Fruit fly (Drosophila melanogaster) whole organism, embryonic: ENCODE results near the gene Pino.

Experiments
- Asciz ChIP-seq: fragments of 200-800 bp; sonication (Bioruptor generic); optimal IDR thresholded peaks from 2 replicates; lab custom pipeline; 2017; ENCODE audit warnings: missing biosample characterization, mild to moderate bottlenecking, missing genetic modification characterization, missing genetic modification reagents
- Awh ChIP-seq: fragments of 200-800 bp; sonication (Bioruptor generic); IDR thresholded peaks from 2 replicates; pipeline ENCODE4, ENCODE4 v1.3.6; 2022; ENCODE audit warnings: missing biosample characterization, missing genetic modification characterization
- CG10147 ChIP-seq: fragments of 200-800 bp; sonication (Bioruptor generic); optimal IDR thresholded peaks from 2 replicates; lab custom pipeline; 2019; ENCODE audit warnings: missing biosample characterization, mild to moderate bottlenecking, missing genetic modification characterization, moderate library complexity
- CG10366 ChIP-seq: fragments of 200-800 bp; sonication (Bioruptor generic); IDR thresholded peaks from 2 replicates; pipeline ENCODE4 v1.3.6; 2022; ENCODE audit warnings: missing biosample characterization, missing genetic modification characterization
- CG11093 ChIP-seq: fragments of 200-800 bp; sonication (Bioruptor generic); IDR thresholded peaks from 3 replicates; pipeline ENCODE4 v1.3.6; 2022; ENCODE audit warnings: missing biosample characterization, missing genetic modification characterization
- CG11456 ChIP-seq: fragments of 200-800 bp; sonication (Bioruptor generic); IDR thresholded peaks from 3 replicates; pipeline ENCODE4 v1.3.6; 2022; ENCODE audit warnings: missing biosample characterization, missing genetic modification characterization
- CG12659 ChIP-seq: fragments of 200-800 bp; sonication (Bioruptor generic); optimal IDR thresholded peaks from 3 replicates; lab custom pipeline; 2017; ENCODE audit warnings: mild to moderate bottlenecking, missing biosample characterization, missing genetic modification reagents, missing genetic modification characterization
- CG14050 ChIP-seq: fragments of 200-800 bp; sonication (Bioruptor generic); IDR thresholded peaks from 3 replicates; pipeline ENCODE4 v1.3.6; 2022; ENCODE audit warnings: missing biosample characterization, missing genetic modification characterization
- CG14441 ChIP-seq: fragments of 200-800 bp; sonication (Bioruptor generic); IDR thresholded peaks from 2 replicates; pipeline ENCODE4 v1.3.6; 2022; ENCODE audit warnings: missing biosample characterization, missing genetic modification characterization
- CG17328 ChIP-seq: fragments of 200-800 bp; sonication (Bioruptor generic); IDR thresholded peaks from 2 replicates; pipeline ENCODE4 v1.3.6; 2022; ENCODE audit warnings: missing biosample characterization, missing genetic modification characterization
- CG1832 ChIP-seq: fragments of 200-800 bp; sonication (Bioruptor generic); optimal IDR thresholded peaks from 2 replicates; lab custom pipeline; 2017; ENCODE audit warnings: missing biosample characterization, mild to moderate bottlenecking, missing genetic modification characterization, inconsistent platforms
- CG31441 ChIP-seq: fragments of 200-800 bp; sonication (Bioruptor generic); IDR thresholded peaks from 2 replicates; pipeline ENCODE4 v1.3.6; 2022; ENCODE audit warnings: missing biosample characterization, missing genetic modification characterization
- CG3726 ChIP-seq: fragments of 200-800 bp; sonication (Bioruptor generic); IDR thresholded peaks from 3 replicates; pipeline ENCODE4, ENCODE4 v1.3.6; 2022; ENCODE audit warnings: missing biosample characterization, missing genetic modification characterization
- CG42726 ChIP-seq: fragments of 200-800 bp; sonication (Bioruptor generic); IDR thresholded peaks from 2 replicates; pipeline ENCODE4 v1.3.6; 2022; ENCODE audit warnings: missing biosample characterization, missing genetic modification characterization; ENCODE audit not compliant: partially characterized antibody
- CG7963 ChIP-seq: fragments of 200-800 bp; sonication (Bioruptor generic); IDR thresholded peaks from 3 replicates; pipeline ENCODE4 v1.3.6; 2022; ENCODE audit warnings: missing biosample characterization, missing genetic modification characterization; ENCODE audit not compliant: partially characterized antibody
- CG8478 ChIP-seq: fragments of >200 bp; optimal IDR thresholded peaks from 2 replicates; lab custom pipeline; 2018
- Deaf1 ChIP-seq: fragments of 200-800 bp; optimal IDR thresholded peaks from 3 replicates; lab custom pipeline; 2019; ENCODE audit warnings: missing biosample characterization, mild to moderate bottlenecking, missing genetic modification characterization, moderate library complexity
- Eip74EF ChIP-seq, 2 experiments: fragments of 200-800 bp in 1 of 2; fragments of >200 bp in 1 of 2; sonication (Bioruptor generic) in 1 of 2; optimal IDR thresholded peaks; 2 replicates each; lab custom pipeline; 2017 to 2019; ENCODE audit warnings: missing biosample characterization in 2 of 2, missing genetic modification characterization in 2 of 2, mild to moderate bottlenecking in 1 of 2, moderate library complexity in 1 of 2
- Fer1 ChIP-seq: fragments of 200-800 bp; sonication (Bioruptor generic); optimal IDR thresholded peaks from 2 replicates; lab custom pipeline; 2017; ENCODE audit warnings: missing biosample characterization, mild to moderate bottlenecking, missing genetic modification characterization
- HHEX ChIP-seq: fragments of 200-800 bp; sonication (Bioruptor generic); optimal IDR thresholded peaks from 3 replicates; lab custom pipeline; 2017; ENCODE audit warnings: missing biosample characterization, mild to moderate bottlenecking, missing genetic modification characterization, missing genetic modification reagents
- Hmr ChIP-seq: fragments of 200-800 bp; sonication (Bioruptor generic); optimal IDR thresholded peaks from 3 replicates; lab custom pipeline; 2017; ENCODE audit warnings: mild to moderate bottlenecking, missing biosample characterization, missing genetic modification reagents, missing genetic modification characterization
- MBD-R2 ChIP-seq: fragments of 200-800 bp; sonication (Bioruptor generic); IDR thresholded peaks from 2 replicates; pipeline ENCODE4 v1.3.6; 2022; ENCODE audit warnings: missing biosample characterization, missing genetic modification characterization
- MTF-1 ChIP-seq: fragments of 200-800 bp; sonication (Bioruptor generic); optimal IDR thresholded peaks from 2 replicates; lab custom pipeline; 2018; ENCODE audit warnings: missing biosample characterization, mild to moderate bottlenecking, missing genetic modification characterization, borderline replicate concordance
- Nf-YB ChIP-seq: fragments of 200-800 bp; sonication (Bioruptor generic); optimal IDR thresholded peaks from 3 replicates; lab custom pipeline; 2019; ENCODE audit warnings: missing biosample characterization, mild to moderate bottlenecking, missing genetic modification characterization, moderate library complexity
- Ravus ChIP-seq: fragments of 200-800 bp; sonication (Bioruptor generic); IDR thresholded peaks from 2 replicates; pipeline ENCODE4 v1.3.6; 2022; ENCODE audit warnings: missing biosample characterization, missing genetic modification characterization
- Sox102F ChIP-seq: fragments of 200-800 bp; sonication (Bioruptor generic); optimal IDR thresholded peaks from 2 replicates; lab custom pipeline; 2018; ENCODE audit warnings: missing biosample characterization, mild to moderate bottlenecking, missing genetic modification characterization, moderate library complexity
- TFAM ChIP-seq: fragments of 200-800 bp; sonication (Bioruptor generic); optimal IDR thresholded peaks from 2 replicates; lab custom pipeline; 2017; ENCODE audit warnings: missing biosample characterization, missing genetic modification characterization, inconsistent platforms
- Vsx1 ChIP-seq: fragments of 200-800 bp; sonication (Bioruptor generic); optimal IDR thresholded peaks from 2 replicates; lab custom pipeline; 2017; ENCODE audit warnings: missing biosample characterization, mild to moderate bottlenecking, missing genetic modification characterization, missing genetic modification reagents
- ab ChIP-seq: fragments of 200-800 bp; sonication (Bioruptor generic); optimal IDR thresholded peaks from 2 replicates; lab custom pipeline; 2016; ENCODE audit warnings: missing biosample characterization, missing genetic modification characterization
- btn ChIP-seq: fragments of 200-800 bp; sonication (Bioruptor generic); optimal IDR thresholded peaks from 2 replicates; lab custom pipeline; 2016; ENCODE audit warnings: missing biosample characterization, missing genetic modification characterization
- caup ChIP-seq: fragments of 200-800 bp; sonication (Bioruptor generic); optimal IDR thresholded peaks from 3 replicates; lab custom pipeline; 2017; ENCODE audit warnings: missing biosample characterization, mild to moderate bottlenecking, missing genetic modification characterization, moderate library complexity; ENCODE audit not compliant: severe bottlenecking
- cg ChIP-seq: fragments of 200-800 bp; sonication (Bioruptor generic); optimal IDR thresholded peaks from 3 replicates; lab custom pipeline; 2019; ENCODE audit warnings: missing biosample characterization, mild to moderate bottlenecking, missing genetic modification characterization, moderate library complexity
- crc ChIP-seq: fragments of 200-800 bp; sonication (Bioruptor generic); optimal IDR thresholded peaks from 2 replicates; lab custom pipeline; 2016; ENCODE audit warnings: missing biosample characterization, missing genetic modification characterization
- ewg ChIP-seq: fragments of 200-800 bp; sonication (Bioruptor generic); optimal IDR thresholded peaks from 3 replicates; lab custom pipeline; 2017; ENCODE audit warnings: mild to moderate bottlenecking, missing biosample characterization, missing genetic modification reagents, missing genetic modification characterization
- fd64A ChIP-seq: fragments of 200-800 bp; sonication (Bioruptor generic); optimal IDR thresholded peaks from 3 replicates; lab custom pipeline; 2018; ENCODE audit warnings: missing biosample characterization, mild to moderate bottlenecking, missing genetic modification characterization
- fu2 ChIP-seq: fragments of 200-800 bp; sonication (Bioruptor generic); optimal IDR thresholded peaks from 2 replicates; lab custom pipeline; 2016; ENCODE audit warnings: missing biosample characterization, missing genetic modification characterization
- gce ChIP-seq: fragments of 200-800 bp; sonication (Bioruptor generic); IDR thresholded peaks from 3 replicates; pipeline ENCODE4 v1.3.6; 2022; ENCODE audit warnings: missing biosample characterization, missing genetic modification characterization
- grn ChIP-seq: fragments of 200-800 bp; sonication (Bioruptor generic); optimal IDR thresholded peaks from 3 replicates; lab custom pipeline; 2017; ENCODE audit warnings: missing biosample characterization, missing genetic modification characterization
- hb ChIP-seq: fragments of 200-800 bp; sonication (Bioruptor generic); IDR thresholded peaks from 3 replicates; pipeline ENCODE4 v1.3.6; 2022; ENCODE audit warnings: missing biosample characterization, missing genetic modification characterization; ENCODE audit not compliant: partially characterized antibody
- hkb ChIP-seq, 2 experiments: fragments of 200-800 bp in 1 of 2; fragments of >200 bp in 1 of 2; sonication (Bioruptor generic) in 1 of 2; IDR thresholded peaks in 1 of 2; optimal IDR thresholded peaks in 1 of 2; 2 replicates each; pipeline versions ENCODE4 v1.3.6 to Lab custom; 2017 to 2022; ENCODE audit warnings: missing biosample characterization in 1 of 2, missing genetic modification characterization in 1 of 2
- hth ChIP-seq: fragments of >200 bp; optimal IDR thresholded peaks from 2 replicates; lab custom pipeline; 2017; ENCODE audit warnings: inconsistent platforms
- jigr1 ChIP-seq: fragments of 200-800 bp; sonication (Bioruptor generic); IDR thresholded peaks from 3 replicates; pipeline ENCODE4 v1.3.6; 2022; ENCODE audit warnings: missing biosample characterization, missing genetic modification characterization
- kah ChIP-seq: fragments of 200-800 bp; sonication (Bioruptor generic); optimal IDR thresholded peaks from 2 replicates; lab custom pipeline; 2018; ENCODE audit warnings: missing biosample characterization, mild to moderate bottlenecking, missing genetic modification characterization
- sd ChIP-seq: fragments of 200-800 bp; sonication (Bioruptor generic); optimal IDR thresholded peaks from 3 replicates; lab custom pipeline; 2018; ENCODE audit warnings: missing biosample characterization, mild to moderate bottlenecking, missing genetic modification characterization, moderate library complexity
- sens ChIP-seq: fragments of 200-800 bp; sonication (Bioruptor generic); peaks from one replicate; lab custom pipeline; 2016; ENCODE audit warnings: missing biosample characterization, missing genetic modification characterization
- sisA ChIP-seq: fragments of 200-800 bp; sonication (Bioruptor generic); IDR thresholded peaks from 2 replicates; pipeline ENCODE4 v1.3.6; 2022; ENCODE audit warnings: missing biosample characterization, missing genetic modification characterization
- slou ChIP-seq: fragments of 200-800 bp; sonication (Bioruptor generic); optimal IDR thresholded peaks from 3 replicates; lab custom pipeline; 2016; ENCODE audit warnings: missing biosample characterization, missing genetic modification characterization
- tna ChIP-seq: fragments of 200-800 bp; sonication (Bioruptor generic); IDR thresholded peaks from 2 replicates; pipeline ENCODE4 v1.3.6; 2022; ENCODE audit warnings: missing biosample characterization, missing genetic modification characterization; ENCODE audit not compliant: partially characterized antibody
- tup ChIP-seq: fragments of 200-800 bp; sonication (Bioruptor generic); optimal IDR thresholded peaks from 2 replicates; lab custom pipeline; 2016; ENCODE audit warnings: missing biosample characterization, mild to moderate bottlenecking, missing genetic modification characterization, moderate library complexity
- unpg ChIP-seq: fragments of 200-800 bp; sonication (Bioruptor generic); optimal IDR thresholded peaks from 3 replicates; lab custom pipeline; 2018; ENCODE audit warnings: missing biosample characterization, mild to moderate bottlenecking, missing genetic modification characterization, moderate library complexity

The Pino gene

DNA sequence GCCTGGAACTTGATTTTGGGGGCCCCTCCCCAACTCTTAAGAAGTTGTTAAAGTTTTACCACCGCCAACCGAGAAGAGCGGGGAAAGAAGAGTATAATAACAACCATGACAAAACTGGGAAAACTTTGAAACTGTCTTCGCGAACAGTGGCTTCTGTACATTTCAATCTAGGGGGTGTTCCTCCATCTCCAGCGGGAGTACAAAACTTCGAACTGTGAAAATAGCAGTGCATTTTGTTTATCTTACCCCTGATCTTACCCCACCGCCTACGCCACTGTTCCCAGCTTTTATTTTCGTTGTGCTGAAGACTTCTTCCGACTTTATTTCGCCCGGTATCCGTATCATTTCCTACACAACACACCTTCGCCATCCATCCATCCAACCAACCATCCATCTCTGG is 57.8 kb downstream of the Pino start (continued):
- no peak for TF ChIP-seq crc (GFP tag; lab: Kevin White, UChicago)
- no peak for TF ChIP-seq Deaf1
- TF ChIP-seq cg = no peak
- no peak for TF ChIP-seq sd
- TF ChIP-seq Ravus = no peak
- TF ChIP-seq CG10147 = no peak
- no peak for TF ChIP-seq grn (GFP tag; lab: Kevin White, UChicago)
- peak; percentile 72 for TF ChIP-seq sens (GFP tag; lab: Kevin White, UChicago)
- no peak for TF ChIP-seq CG8478 (lab: Kevin White, UChicago)
- 0 out of 2 replicates have a peak, but pooled peaks have one; percentile 18 for TF ChIP-seq CG17328 (GFP tag; lab: Robert Waterston, UW)
- no peak for TF ChIP-seq MBD-R2 (GFP tag; lab: Robert Waterston, UW)
- no peak for TF ChIP-seq CG31441 (GFP tag; lab: Robert Waterston, UW)
- TF ChIP-seq caup (GFP tag; lab: Kevin White, UChicago) = peak; percentile 7
- no peak for TF ChIP-seq CG3726
- TF ChIP-seq CG7963 = no peak
- no peak for TF ChIP-seq TFAM (GFP tag; lab: Kevin White, UChicago)
- no peak for TF ChIP-seq CG14441 (GFP tag; lab: Robert Waterston, UW)
- no peak for TF ChIP-seq slou (GFP tag; lab: Kevin White, UChicago)
- no peak for TF ChIP-seq btn
- TF ChIP-seq Hmr = peak; percentile 48
- TF ChIP-seq CG12659 (GFP tag; lab: Kevin White, UChicago) = no peak
- no peak for TF ChIP-seq CG1832
- TF ChIP-seq Awh (GFP tag; lab: Robert Waterston, UW) = no peak
- no peak for TF ChIP-seq Sox102F (GFP tag; lab: Kevin White, UChicago)
- TF ChIP-seq hb (GFP tag; lab: Robert Waterston, UW) = no peak
- TF ChIP-seq ewg (GFP tag; lab: Kevin White, UChicago) = no peak
- no peak for TF ChIP-seq Asciz (GFP tag; lab: Kevin White, UChicago)
- no peak for TF ChIP-seq jigr1 (GFP tag; lab: Robert Waterston, UW)
- peak; percentile 49 for TF ChIP-seq CG10366 (GFP tag; lab: Robert Waterston, UW)
- TF ChIP-seq CG11093 (GFP tag; lab: Robert Waterston, UW) = peak; percentile 36; the same call in 1 of the 3 replicates
- TF ChIP-seq sisA (GFP tag; lab: Robert Waterston, UW) = peak; percentile 20; the same call in 1 of the 2 replicates
- no peak for TF ChIP-seq tna (GFP tag; lab: Robert Waterston, UW)
- TF ChIP-seq fu2 (GFP tag; lab: Kevin White, UChicago) = no peak
- no peak for TF ChIP-seq MTF-1 (GFP tag; lab: Kevin White, UChicago)
- TF ChIP-seq hth (lab: Kevin White, UChicago) = no peak
- no peak for TF ChIP-seq tup (GFP tag; lab: Kevin White, UChicago)
- TF ChIP-seq CG11456 (GFP tag; lab: Robert Waterston, UW) = peak; percentile 72; the same call in 1 of the 3 replicates
- TF ChIP-seq CG42726 = no peak
- no peak for TF ChIP-seq HHEX (GFP tag; lab: Kevin White, UChicago)
- no peak for TF ChIP-seq fd64A (GFP tag; lab: Kevin White, UChicago)
- no peak for TF ChIP-seq Fer1 (GFP tag; lab: Kevin White, UChicago)
- TF ChIP-seq Nf-YB = no peak
- TF ChIP-seq gce (GFP tag; lab: Robert Waterston, UW) = 0 out of 3 replicates have a peak, but pooled peaks have one; percentile 20
- no peak for TF ChIP-seq Vsx1 (GFP tag; lab: Kevin White, UChicago)
- TF ChIP-seq CG14050 (GFP tag; lab: Robert Waterston, UW) = no peak
- no peak for TF ChIP-seq ab (GFP tag; lab: Kevin White, UChicago)
- no peak for TF ChIP-seq kah
- no peak for TF ChIP-seq Eip74EF (GFP tag; optimal IDR thresholded peaks at IDR 0.05; lab: Kevin White, UChicago)
- no peak for TF ChIP-seq hkb (optimal IDR thresholded peaks at IDR 0.05; lab: Kevin White, UChicago)
- TF ChIP-seq hkb (GFP tag; IDR thresholded peaks at IDR 0.05; lab: Robert Waterston, UW) = no peak
- TF ChIP-seq unpg (GFP tag; lab: Kevin White, UChicago) = peak; percentile 29
